Fruit fly (Drosophila melanogaster) whole organism, embryonic: ENCODE measurements around the gene mst.
A peak's percentile ranks its signal among the peaks of the same experiment; 100 is the strongest.

ENCODE experiments used
- Bgb ChIP-seq: fragments of 200-800 bp; sonication (Bioruptor generic); IDR thresholded peaks from 2 replicates; pipeline ENCODE4 v1.3.6; 2022; ENCODE audit warnings: missing biosample characterization, missing genetic modification characterization; ENCODE audit not compliant: partially characterized antibody
- Blimp-1 ChIP-seq: fragments of 200-800 bp; sonication (Bioruptor generic); optimal IDR thresholded peaks from 3 replicates; lab custom pipeline; 2018; ENCODE audit warnings: missing biosample characterization, missing genetic modification characterization, mild to moderate bottlenecking, moderate library complexity, missing genetic modification reagents
- CG10366 ChIP-seq: fragments of 200-800 bp; sonication (Bioruptor generic); IDR thresholded peaks from 2 replicates; pipeline ENCODE4 v1.3.6; 2022; ENCODE audit warnings: missing biosample characterization, missing genetic modification characterization
- CG10431 ChIP-seq: fragments of 200-800 bp; sonication (Bioruptor generic); optimal IDR thresholded peaks from 3 replicates; lab custom pipeline; 2018; ENCODE audit warnings: missing biosample characterization, mild to moderate bottlenecking, missing genetic modification characterization
- CG11696 ChIP-seq: fragments of 200-800 bp; sonication (Bioruptor generic); IDR thresholded peaks from 2 replicates; pipeline ENCODE4 v1.3.6; 2022; ENCODE audit warnings: missing biosample characterization, missing genetic modification characterization
- CG12299 ChIP-seq: fragments of 200-800 bp; sonication (Bioruptor generic); optimal IDR thresholded peaks from 2 replicates; lab custom pipeline; 2018; ENCODE audit warnings: missing biosample characterization, mild to moderate bottlenecking, missing genetic modification characterization
- CG13894 ChIP-seq: fragments of 200-800 bp; sonication (Bioruptor generic); optimal IDR thresholded peaks from 3 replicates; lab custom pipeline; 2018; ENCODE audit warnings: missing biosample characterization, mild to moderate bottlenecking, missing genetic modification characterization, moderate library complexity
- CG14050 ChIP-seq: fragments of 200-800 bp; sonication (Bioruptor generic); IDR thresholded peaks from 3 replicates; pipeline ENCODE4 v1.3.6; 2022; ENCODE audit warnings: missing biosample characterization, missing genetic modification characterization
- CG1529 ChIP-seq: fragments of 200-800 bp; sonication (Bioruptor generic); optimal IDR thresholded peaks from 3 replicates; lab custom pipeline; 2018; ENCODE audit warnings: missing biosample characterization, missing genetic modification characterization
- CG18011 ChIP-seq: fragments of 200-800 bp; sonication (Bioruptor generic); optimal IDR thresholded peaks from 2 replicates; lab custom pipeline; 2017; ENCODE audit warnings: missing biosample characterization, missing genetic modification characterization, mild to moderate bottlenecking, moderate library complexity, missing genotype
- CG18262 ChIP-seq: fragments of 200-800 bp; optimal IDR thresholded peaks from 3 replicates; lab custom pipeline; 2019; ENCODE audit warnings: missing biosample characterization, mild to moderate bottlenecking, missing genetic modification characterization, moderate library complexity
- CG1832 ChIP-seq: fragments of 200-800 bp; sonication (Bioruptor generic); optimal IDR thresholded peaks from 2 replicates; lab custom pipeline; 2017; ENCODE audit warnings: missing biosample characterization, mild to moderate bottlenecking, missing genetic modification characterization, inconsistent platforms
- CG2129 ChIP-seq: fragments of 200-800 bp; sonication (Bioruptor generic); IDR thresholded peaks from 2 replicates; pipeline ENCODE4 v1.3.6; 2022; ENCODE audit warnings: missing biosample characterization, missing genetic modification characterization; ENCODE audit not compliant: partially characterized antibody
- CG3726 ChIP-seq: fragments of 200-800 bp; sonication (Bioruptor generic); IDR thresholded peaks from 3 replicates; pipeline ENCODE4, ENCODE4 v1.3.6; 2022; ENCODE audit warnings: missing biosample characterization, missing genetic modification characterization
- CG3847 ChIP-seq: fragments of 200-800 bp; sonication (Bioruptor generic); IDR thresholded peaks from 2 replicates; pipeline ENCODE4 v1.3.6; 2022; ENCODE audit warnings: missing biosample characterization, missing genetic modification characterization
- CG6175 ChIP-seq: fragments of 200-800 bp; sonication (Bioruptor generic); IDR thresholded peaks from 3 replicates; pipeline ENCODE4 v1.3.6; 2022; ENCODE audit warnings: missing biosample characterization, missing genetic modification characterization
- CG6272 ChIP-seq: fragments of 200-800 bp; sonication (Bioruptor generic); IDR thresholded peaks from 2 replicates; pipeline ENCODE4 v1.3.6; 2022; ENCODE audit warnings: missing biosample characterization, missing genetic modification characterization
- CG7963 ChIP-seq: fragments of 200-800 bp; sonication (Bioruptor generic); IDR thresholded peaks from 3 replicates; pipeline ENCODE4 v1.3.6; 2022; ENCODE audit warnings: missing biosample characterization, missing genetic modification characterization; ENCODE audit not compliant: partially characterized antibody
- CG9609 ChIP-seq: fragments of 200-800 bp; sonication (Bioruptor generic); optimal IDR thresholded peaks from 3 replicates; lab custom pipeline; 2016; ENCODE audit warnings: missing biosample characterization, missing genetic modification characterization
- CG9932 ChIP-seq: fragments of 200-800 bp; sonication (Bioruptor generic); IDR thresholded peaks from 2 replicates; pipeline ENCODE4 v1.3.6; 2022; ENCODE audit warnings: missing biosample characterization, missing genetic modification characterization
- Camta ChIP-seq: fragments of 200-800 bp; sonication (Bioruptor generic); optimal IDR thresholded peaks from 2 replicates; lab custom pipeline; 2016; ENCODE audit warnings: missing biosample characterization, missing genetic modification characterization
- Dll ChIP-seq: fragments of 200-800 bp; sonication (Bioruptor generic); IDR thresholded peaks from 4 replicates; pipeline ENCODE4 v1.3.6; 2022; ENCODE audit warnings: missing biosample characterization, missing genetic modification characterization; ENCODE audit not compliant: partially characterized antibody
- Fer2 ChIP-seq: fragments of 200-800 bp; sonication (Bioruptor generic); optimal IDR thresholded peaks from 2 replicates; lab custom pipeline; 2018; ENCODE audit warnings: missing biosample characterization, mild to moderate bottlenecking, missing genetic modification characterization, moderate library complexity
- HLH54F ChIP-seq: fragments of 200-800 bp; sonication (Bioruptor generic); optimal IDR thresholded peaks from 3 replicates; lab custom pipeline; 2016; ENCODE audit warnings: missing biosample characterization, missing genetic modification characterization
- Hsf ChIP-seq: fragments of 200-800 bp; sonication (Bioruptor generic); optimal IDR thresholded peaks from 3 replicates; lab custom pipeline; 2016; ENCODE audit warnings: missing biosample characterization, missing genetic modification characterization
- MTF-1 ChIP-seq: fragments of 200-800 bp; sonication (Bioruptor generic); optimal IDR thresholded peaks from 2 replicates; lab custom pipeline; 2018; ENCODE audit warnings: missing biosample characterization, mild to moderate bottlenecking, missing genetic modification characterization, borderline replicate concordance
- NC2α ChIP-seq: fragments of 200-800 bp; sonication (Bioruptor generic); optimal IDR thresholded peaks from 2 replicates; lab custom pipeline; 2016; ENCODE audit warnings: missing biosample characterization, missing genetic modification characterization
- NFAT ChIP-seq: fragments of 200-800 bp; sonication (Bioruptor generic); IDR thresholded peaks from 2 replicates; pipeline ENCODE4 v1.3.6; 2022; ENCODE audit warnings: missing biosample characterization, missing genetic modification characterization
- Oaz ChIP-seq: fragments of 200-800 bp; sonication (Bioruptor generic); IDR thresholded peaks from 2 replicates; pipeline ENCODE4 v1.3.6; 2022; ENCODE audit warnings: missing biosample characterization, missing genetic modification characterization
- Spps ChIP-seq: fragments of 200-800 bp; sonication (Bioruptor generic); optimal IDR thresholded peaks from 2 replicates; lab custom pipeline; 2018; ENCODE audit warnings: missing biosample characterization, mild to moderate bottlenecking, missing genetic modification characterization
- Xbp1 ChIP-seq: fragments of 200-800 bp; sonication (Bioruptor generic); optimal IDR thresholded peaks from 3 replicates; lab custom pipeline; 2016; ENCODE audit warnings: missing biosample characterization, mild to moderate bottlenecking, missing genetic modification characterization
- al ChIP-seq: fragments of 200-800 bp; sonication (Bioruptor generic); IDR thresholded peaks from 2 replicates; pipeline ENCODE4 v1.3.6; 2022; ENCODE audit warnings: missing biosample characterization, missing genetic modification characterization
- ase ChIP-seq: fragments of 200-800 bp; sonication (Bioruptor generic); IDR thresholded peaks from 3 replicates; pipeline ENCODE4 v1.3.6; 2022; ENCODE audit warnings: missing biosample characterization, missing genetic modification characterization
- bbx ChIP-seq: fragments of 200-800 bp; sonication (Bioruptor generic); IDR thresholded peaks from 2 replicates; pipeline ENCODE4 v1.3.6; 2022; ENCODE audit warnings: missing biosample characterization, missing genetic modification characterization; ENCODE audit not compliant: partially characterized antibody
- dati ChIP-seq: fragments of 200-800 bp; sonication (Bioruptor generic); IDR thresholded peaks from 2 replicates; pipeline ENCODE4 v1.3.6; 2022; ENCODE audit warnings: missing biosample characterization, missing genetic modification characterization
- dimm ChIP-seq: fragments of 200-800 bp; sonication (Bioruptor generic); IDR thresholded peaks from 2 replicates; pipeline ENCODE4 v1.3.6; 2022; ENCODE audit warnings: missing biosample characterization, missing genetic modification characterization
- dmrt11E ChIP-seq: fragments of 200-800 bp; sonication (Bioruptor generic); optimal IDR thresholded peaks from 3 replicates; lab custom pipeline; 2018; ENCODE audit warnings: missing biosample characterization, mild to moderate bottlenecking, missing genetic modification characterization, moderate library complexity
- eve ChIP-seq, 2 experiments: fragments of >200 bp; optimal IDR thresholded peaks; 2 replicates each; lab custom pipeline; 2017; ENCODE audit warnings: missing biosample characterization in 2 of 2, missing genetic modification characterization in 2 of 2
- ftz-f1 ChIP-seq: fragments of 200-800 bp; sonication (Bioruptor generic); optimal IDR thresholded peaks from 2 replicates; lab custom pipeline; 2016; ENCODE audit warnings: missing biosample characterization, missing genetic modification characterization
- gsb-n ChIP-seq: fragments of 200-800 bp; sonication (Bioruptor generic); optimal IDR thresholded peaks from 3 replicates; lab custom pipeline; 2018; ENCODE audit warnings: missing biosample characterization, mild to moderate bottlenecking, missing genetic modification characterization
- ham ChIP-seq: fragments of 200-800 bp; sonication (Bioruptor generic); IDR thresholded peaks from 2 replicates; pipeline ENCODE4 v1.3.6; 2022; ENCODE audit warnings: missing biosample characterization, missing genetic modification characterization
- insv ChIP-seq, 2 experiments: fragments of 200-800 bp; sonication (Bioruptor generic); optimal IDR thresholded peaks; 3 replicates each; lab custom pipeline; 2016 to 2018; ENCODE audit warnings: missing biosample characterization in 2 of 2, missing genetic modification characterization in 2 of 2
- mld ChIP-seq: fragments of 200-800 bp; sonication (Bioruptor generic); IDR thresholded peaks from 3 replicates; pipeline ENCODE4 v1.3.6; 2022; ENCODE audit warnings: missing biosample characterization, missing genetic modification characterization; ENCODE audit not compliant: partially characterized antibody
- nom ChIP-seq: fragments of 200-800 bp; sonication (Bioruptor generic); optimal IDR thresholded peaks from 2 replicates; lab custom pipeline; 2017; ENCODE audit warnings: missing biosample characterization, missing genetic modification characterization, mild to moderate bottlenecking, moderate library complexity, missing genetic modification reagents
- peb ChIP-seq: fragments of 200-800 bp; sonication (Bioruptor generic); IDR thresholded peaks from 2 replicates; pipeline ENCODE4 v1.3.6; 2022; ENCODE audit warnings: missing biosample characterization, missing genetic modification characterization
- pum ChIP-seq: fragments of 200-800 bp; sonication (Bioruptor generic); optimal IDR thresholded peaks from 2 replicates; lab custom pipeline; 2016; ENCODE audit warnings: missing biosample characterization, missing genetic modification characterization
- repo ChIP-seq: fragments of 200-800 bp; sonication (Bioruptor generic); optimal IDR thresholded peaks from 2 replicates; lab custom pipeline; 2016; ENCODE audit warnings: missing biosample characterization, missing genetic modification characterization
- slbo ChIP-seq: fragments of 200-800 bp; sonication (Bioruptor generic); IDR thresholded peaks from 2 replicates; pipeline ENCODE4 v1.3.6; 2022; ENCODE audit warnings: missing biosample characterization, missing genetic modification characterization
- sna ChIP-seq: fragments of 200-800 bp; sonication (Bioruptor generic); IDR thresholded peaks from 2 replicates; pipeline ENCODE4 v1.3.6; 2022; ENCODE audit warnings: missing biosample characterization, missing genetic modification characterization; ENCODE audit not compliant: partially characterized antibody
- trh ChIP-seq: fragments of 200-800 bp; sonication (Bioruptor generic); optimal IDR thresholded peaks from 2 replicates; lab custom pipeline; 2016; ENCODE audit warnings: missing biosample characterization, missing genetic modification characterization

The mst gene

DNA sequence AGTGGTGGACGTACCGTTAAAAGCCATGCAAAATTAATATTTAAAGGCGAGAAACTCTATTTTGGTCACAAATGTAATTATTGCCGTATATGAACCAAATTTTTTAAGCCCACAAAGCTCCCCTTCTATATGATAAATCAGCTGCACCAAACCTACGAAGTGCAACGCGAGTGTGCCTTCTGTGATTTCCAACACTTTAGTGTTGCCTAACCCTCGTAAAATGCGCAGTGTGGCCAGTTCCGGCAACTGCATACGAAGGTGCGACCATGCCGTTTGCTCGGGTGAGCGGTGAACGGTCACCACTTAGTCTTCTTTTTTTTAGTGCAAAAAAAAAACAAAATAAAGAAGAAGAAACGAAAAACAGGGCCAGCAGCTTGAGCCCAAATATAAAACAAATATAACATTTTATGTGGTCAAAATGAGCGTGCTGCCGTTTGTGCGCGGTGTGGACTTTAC lies 49.3 kb upstream of the mst start, which contains the start of the genes tty and fliI (continued):
- TF ChIP-seq trh (peak; percentile 10), ase (GFP tag; lab: Robert Waterston, UW) (peak; percentile 90), al (GFP tag; lab: Robert Waterston, UW) (peak; percentile 86), dimm (GFP tag; lab: Robert Waterston, UW) (peak; percentile 54), CG9609 (peak; percentile 84), MTF-1 (no peak), CG3847 (GFP tag; lab: Robert Waterston, UW) (peak; percentile 92), Oaz (GFP tag; lab: Robert Waterston, UW) (peak; percentile 68), CG3726 (peak; percentile 84; the same call in 2 of the 3 replicates), pum (GFP tag; lab: Kevin White, UChicago) (peak; percentile 86), CG1832 (GFP tag; lab: Kevin White, UChicago) (no peak), CG6272 (GFP tag; lab: Robert Waterston, UW) (peak; percentile 89), CG1529 (GFP tag; lab: Kevin White, UChicago) (peak; percentile 58), Fer2 (tag; lab: Kevin White, UChicago) (peak; percentile 1), ftz-f1 (GFP tag; lab: Kevin White, UChicago) (peak; percentile 68), repo (GFP tag; lab: Kevin White, UChicago) (peak; percentile 74), CG10366 (GFP tag; lab: Robert Waterston, UW) (peak; percentile 90), Hsf (GFP tag; lab: Kevin White, UChicago) (peak; percentile 89), gsb-n (tag; lab: Kevin White, UChicago) (peak; percentile 70), nom (GFP tag; lab: Kevin White, UChicago) (peak; percentile 98), ham (GFP tag; lab: Robert Waterston, UW) (peak; percentile 67; the same call in 1 of the 2 replicates), CG9932 (GFP tag; lab: Robert Waterston, UW) (peak; percentile 91), Blimp-1 (GFP tag; lab: Kevin White, UChicago) (peak; percentile 60), insv (GFP tag; optimal IDR thresholded peaks at IDR 0.05; lab: Kevin White, UChicago) (no peak), CG18262 (tag; lab: Kevin White, UChicago) (peak; percentile 70), eve (GFP tag; optimal IDR thresholded peaks at IDR 0.05; lab: Kevin White, UChicago) (no peak), HLH54F (GFP tag; lab: Kevin White, UChicago) (peak; percentile 86), bbx (GFP tag; lab: Robert Waterston, UW) (peak; percentile 20; the same call in 1 of the 2 replicates), CG6175 (GFP tag; lab: Robert Waterston, UW) (peak; percentile 73), Xbp1 (GFP tag; lab: Kevin White, UChicago) (peak; percentile 85), peb (peak; percentile 76), dati (peak; percentile 73), CG12299 (no peak), CG13894 (peak; percentile 39), Camta (GFP tag; lab: Kevin White, UChicago) (peak; percentile 79), Dll (0 out of 4 replicates have a peak, but pooled peaks have one; percentile 24), Spps (tag; lab: Kevin White, UChicago) (peak; percentile 47), CG7963 (no peak), CG2129 (GFP tag; lab: Robert Waterston, UW) (no peak), sna (GFP tag; lab: Robert Waterston, UW) (no peak), Bgb (GFP tag; lab: Robert Waterston, UW) (no peak), CG14050 (GFP tag; lab: Robert Waterston, UW) (peak; percentile 83), CG10431 (GFP tag; lab: Kevin White, UChicago) (no peak), dmrt11E (peak; percentile 65), CG11696 (GFP tag; lab: Robert Waterston, UW) (peak; percentile 98), mld (no peak), NFAT (GFP tag; lab: Robert Waterston, UW) (peak; percentile 90), slbo (peak; percentile 95), CG18011 (GFP tag; lab: Kevin White, UChicago) (peak; percentile 69), NC2α (peak; percentile 67)
